Fruit fly (Drosophila melanogaster) whole organism, embryonic: ENCODE data around the gene CG14696.
A peak's percentile ranks its signal among the peaks of the same experiment; 100 is the strongest.

ENCODE experiments used
- Aef1 ChIP-seq: fragments of 200-800 bp; sonication (Bioruptor generic); IDR thresholded peaks from 3 replicates; pipeline ENCODE4 v1.3.6; 2022; ENCODE audit warnings: missing biosample characterization, missing genetic modification characterization
- Bteb2 ChIP-seq: fragments of 200-800 bp; sonication (Bioruptor generic); optimal IDR thresholded peaks from 2 replicates; lab custom pipeline; 2016; ENCODE audit warnings: missing biosample characterization, missing genetic modification characterization
- CG10209 ChIP-seq: fragments of 200-800 bp; sonication (Bioruptor generic); optimal IDR thresholded peaks from 3 replicates; lab custom pipeline; 2017; ENCODE audit warnings: missing biosample characterization, mild to moderate bottlenecking, missing genetic modification characterization, missing genetic modification reagents
- CG1024 ChIP-seq: fragments of 200-800 bp; sonication (Bioruptor generic); IDR thresholded peaks from 2 replicates; pipeline ENCODE4 v1.3.6; 2022; ENCODE audit warnings: missing biosample characterization, missing genetic modification characterization
- CG10462 ChIP-seq: fragments of 200-800 bp; sonication (Bioruptor generic); optimal IDR thresholded peaks from 2 replicates; lab custom pipeline; 2016; ENCODE audit warnings: missing biosample characterization, missing genetic modification characterization
- CG10565 ChIP-seq: fragments of 200-800 bp; sonication (Bioruptor generic); optimal IDR thresholded peaks from 3 replicates; lab custom pipeline; 2016; ENCODE audit warnings: missing biosample characterization, mild to moderate bottlenecking, missing genetic modification characterization
- CG13287 ChIP-seq: fragments of 200-800 bp; sonication (Bioruptor generic); IDR thresholded peaks from 2 replicates; pipeline ENCODE4 v1.3.6; 2022; ENCODE audit warnings: missing biosample characterization, missing genetic modification characterization; ENCODE audit not compliant: partially characterized antibody
- CG14050 ChIP-seq: fragments of 200-800 bp; sonication (Bioruptor generic); IDR thresholded peaks from 3 replicates; pipeline ENCODE4 v1.3.6; 2022; ENCODE audit warnings: missing biosample characterization, missing genetic modification characterization
- CG14667 ChIP-seq: fragments of 200-800 bp; sonication (Bioruptor generic); IDR thresholded peaks from 2 replicates; pipeline ENCODE4 v1.3.6; 2022; ENCODE audit warnings: missing biosample characterization, missing genetic modification characterization
- CG15011 ChIP-seq: fragments of 200-800 bp; sonication (Bioruptor generic); optimal IDR thresholded peaks from 3 replicates; lab custom pipeline; 2018; ENCODE audit warnings: missing biosample characterization, mild to moderate bottlenecking, missing genetic modification characterization
- CG1603 ChIP-seq: fragments of 200-800 bp; sonication (Bioruptor generic); optimal IDR thresholded peaks from 2 replicates; lab custom pipeline; 2019; ENCODE audit warnings: missing biosample characterization, mild to moderate bottlenecking, missing genetic modification characterization, moderate library complexity
- CG16779 ChIP-seq: fragments of 200-800 bp; sonication (Bioruptor generic); IDR thresholded peaks from 2 replicates; pipeline ENCODE4 v1.3.6; 2022; ENCODE audit warnings: missing biosample characterization, missing genetic modification characterization
- CG17186 ChIP-seq: fragments of 200-800 bp; sonication (Bioruptor generic); optimal IDR thresholded peaks from 3 replicates; lab custom pipeline; 2017; ENCODE audit warnings: missing biosample characterization, missing genetic modification reagents, missing genetic modification characterization
- CG17568 ChIP-seq: fragments of 200-800 bp; sonication (Bioruptor generic); optimal IDR thresholded peaks from 2 replicates; lab custom pipeline; 2018; ENCODE audit warnings: missing biosample characterization, mild to moderate bottlenecking, missing genetic modification characterization, moderate library complexity
- CG17829 ChIP-seq: fragments of 200-800 bp; optimal IDR thresholded peaks from 2 replicates; lab custom pipeline; 2019; ENCODE audit warnings: missing biosample characterization, mild to moderate bottlenecking, missing genetic modification characterization, moderate library complexity
- CG2116 ChIP-seq: fragments of 200-800 bp; sonication (Bioruptor generic); optimal IDR thresholded peaks from 3 replicates; lab custom pipeline; 2018; ENCODE audit warnings: missing biosample characterization, mild to moderate bottlenecking, missing genetic modification characterization
- CG31441 ChIP-seq: fragments of 200-800 bp; sonication (Bioruptor generic); IDR thresholded peaks from 2 replicates; pipeline ENCODE4 v1.3.6; 2022; ENCODE audit warnings: missing biosample characterization, missing genetic modification characterization
- CG3281 ChIP-seq: fragments of 200-800 bp; sonication (Bioruptor generic); optimal IDR thresholded peaks from 3 replicates; lab custom pipeline; 2017; ENCODE audit warnings: missing biosample characterization, mild to moderate bottlenecking, missing genetic modification characterization
- CG33557 ChIP-seq: fragments of 200-800 bp; sonication (Bioruptor generic); optimal IDR thresholded peaks from 2 replicates; lab custom pipeline; 2019; ENCODE audit warnings: missing biosample characterization, mild to moderate bottlenecking, missing genetic modification characterization, moderate library complexity
- CG34224 ChIP-seq: fragments of 200-800 bp; sonication (Bioruptor generic); IDR thresholded peaks from 3 replicates; pipeline ENCODE4 v1.3.6; 2022; ENCODE audit warnings: missing biosample characterization, missing genetic modification characterization; ENCODE audit not compliant: partially characterized antibody
- CG34422 ChIP-seq: fragments of 200-800 bp; sonication (Bioruptor generic); IDR thresholded peaks from 3 replicates; pipeline ENCODE4 v1.3.6; 2022; ENCODE audit warnings: missing biosample characterization, missing genetic modification characterization
- CG4360 ChIP-seq: fragments of 200-800 bp; sonication (Bioruptor generic); IDR thresholded peaks from 2 replicates; pipeline ENCODE4 v1.3.6; 2022; ENCODE audit warnings: missing biosample characterization, missing genetic modification characterization
- CG6272 ChIP-seq: fragments of 200-800 bp; sonication (Bioruptor generic); IDR thresholded peaks from 2 replicates; pipeline ENCODE4 v1.3.6; 2022; ENCODE audit warnings: missing biosample characterization, missing genetic modification characterization
- Camta ChIP-seq: fragments of 200-800 bp; sonication (Bioruptor generic); optimal IDR thresholded peaks from 2 replicates; lab custom pipeline; 2016; ENCODE audit warnings: missing biosample characterization, missing genetic modification characterization
- D ChIP-seq, 2 experiments: fragments of 200-800 bp in 1 of 2; fragments of >200 bp in 1 of 2; sonication (Bioruptor generic) in 1 of 2; optimal IDR thresholded peaks; 2 replicates in 1 of 2; 3 replicates in 1 of 2; lab custom pipeline; 2017; ENCODE audit warnings: mild to moderate bottlenecking in 1 of 2, missing biosample characterization in 1 of 2, missing genetic modification characterization in 1 of 2, missing genetic modification reagents in 1 of 2
- Drgx ChIP-seq: fragments of 200-800 bp; sonication (Bioruptor generic); IDR thresholded peaks from 2 replicates; pipeline ENCODE4 v1.3.6; 2022; ENCODE audit warnings: missing biosample characterization, missing genetic modification characterization
- HLH4C ChIP-seq: fragments of 200-800 bp; sonication (Bioruptor generic); IDR thresholded peaks from 3 replicates; pipeline ENCODE4 v1.3.6; 2022; ENCODE audit warnings: missing biosample characterization, missing genetic modification characterization; ENCODE audit not compliant: partially characterized antibody
- Meics ChIP-seq: fragments of 200-800 bp; sonication (Bioruptor generic); optimal IDR thresholded peaks from 2 replicates; lab custom pipeline; 2017; ENCODE audit warnings: missing biosample characterization, mild to moderate bottlenecking, missing genetic modification characterization
- Opbp ChIP-seq: fragments of 200-800 bp; sonication (Bioruptor generic); IDR thresholded peaks from 3 replicates; pipeline ENCODE4 v1.3.6; 2022; ENCODE audit warnings: missing biosample characterization, missing genetic modification characterization; ENCODE audit not compliant: partially characterized antibody
- Rfx ChIP-seq: fragments of 200-800 bp; sonication (Bioruptor generic); IDR thresholded peaks from 2 replicates; pipeline ENCODE4 v1.3.6; 2022; ENCODE audit warnings: missing biosample characterization, missing genetic modification characterization
- Rx ChIP-seq: fragments of 200-800 bp; sonication (Bioruptor generic); IDR thresholded peaks from 2 replicates; pipeline ENCODE4 v1.3.6; 2022; ENCODE audit warnings: missing biosample characterization, missing genetic modification characterization
- Xrp1 ChIP-seq: fragments of 200-800 bp; sonication (Bioruptor generic); IDR thresholded peaks from 2 replicates; pipeline ENCODE4 v1.3.6; 2022; ENCODE audit warnings: missing biosample characterization, missing genetic modification characterization
- aop ChIP-seq: fragments of 200-800 bp; sonication (Bioruptor generic); IDR thresholded peaks from 2 replicates; pipeline ENCODE4 v1.3.6; 2022; ENCODE audit warnings: missing biosample characterization, missing genetic modification characterization
- ap ChIP-seq: fragments of 200-800 bp; sonication (Bioruptor generic); IDR thresholded peaks from 2 replicates; pipeline ENCODE4 v1.3.6; 2022; ENCODE audit warnings: missing biosample characterization, missing genetic modification characterization
- caup ChIP-seq: fragments of 200-800 bp; sonication (Bioruptor generic); optimal IDR thresholded peaks from 3 replicates; lab custom pipeline; 2017; ENCODE audit warnings: missing biosample characterization, mild to moderate bottlenecking, missing genetic modification characterization, moderate library complexity; ENCODE audit not compliant: severe bottlenecking
- dmrt99B ChIP-seq: fragments of 200-800 bp; sonication (Bioruptor generic); optimal IDR thresholded peaks from 2 replicates; lab custom pipeline; 2018; ENCODE audit warnings: missing biosample characterization, mild to moderate bottlenecking, missing genetic modification characterization, moderate library complexity
- dpn ChIP-seq, 2 experiments: fragments of 200-800 bp; sonication (Bioruptor generic); optimal IDR thresholded peaks; 3 replicates each; lab custom pipeline; 2016; ENCODE audit warnings: missing biosample characterization in 2 of 2, missing genetic modification characterization in 2 of 2
- dysf ChIP-seq: fragments of 200-800 bp; sonication (Bioruptor generic); IDR thresholded peaks from 3 replicates; pipeline ENCODE4 v1.3.6; 2022; ENCODE audit warnings: missing biosample characterization, missing genetic modification characterization
- fru ChIP-seq: fragments of >200 bp; optimal IDR thresholded peaks from 2 replicates; lab custom pipeline; 2017
- ftz-f1 ChIP-seq: fragments of 200-800 bp; sonication (Bioruptor generic); optimal IDR thresholded peaks from 2 replicates; lab custom pipeline; 2016; ENCODE audit warnings: missing biosample characterization, missing genetic modification characterization
- hkb ChIP-seq, 2 experiments: fragments of 200-800 bp in 1 of 2; fragments of >200 bp in 1 of 2; sonication (Bioruptor generic) in 1 of 2; IDR thresholded peaks in 1 of 2; optimal IDR thresholded peaks in 1 of 2; 2 replicates each; pipeline versions ENCODE4 v1.3.6 to Lab custom; 2017 to 2022; ENCODE audit warnings: missing biosample characterization in 1 of 2, missing genetic modification characterization in 1 of 2
- ken ChIP-seq: fragments of 200-800 bp; sonication (Bioruptor generic); IDR thresholded peaks from 3 replicates; pipeline ENCODE4 v1.3.6; 2022; ENCODE audit warnings: missing biosample characterization, missing genetic modification characterization
- otp ChIP-seq: fragments of 200-800 bp; sonication (Bioruptor generic); IDR thresholded peaks from 3 replicates; pipeline ENCODE4, ENCODE4 v1.3.6; 2022; ENCODE audit warnings: missing biosample characterization, missing genetic modification characterization
- phol ChIP-seq: fragments of 200-800 bp; sonication (Bioruptor generic); optimal IDR thresholded peaks from 3 replicates; lab custom pipeline; 2018; ENCODE audit warnings: missing biosample characterization, mild to moderate bottlenecking, missing genetic modification characterization, moderate library complexity
- trem ChIP-seq: fragments of 200-800 bp; optimal IDR thresholded peaks from 3 replicates; lab custom pipeline; 2019; ENCODE audit warnings: missing biosample characterization, mild to moderate bottlenecking, missing genetic modification characterization, moderate library complexity
- zfh1 ChIP-seq: fragments of 200-800 bp; sonication (Bioruptor generic); IDR thresholded peaks from 3 replicates; pipeline ENCODE4 v1.3.6; 2022; ENCODE audit warnings: missing biosample characterization, missing genetic modification characterization

CG14696 gene

dm6 chr3R:10862773-10863445 is 21.9 kb downstream of the CG14696 start, which contains the start of gene CG6574 (continued):
- TF ChIP-seq CG34422 (GFP tag; lab: Robert Waterston, UW) (peak; percentile 20; the same call in 1 of the 3 replicates), phol (tag; lab: Kevin White, UChicago) (peak; percentile 33), dpn (GFP tag; optimal IDR thresholded peaks at IDR 0.05; lab: Kevin White, UChicago) (no peak), hkb (optimal IDR thresholded peaks at IDR 0.05; lab: Kevin White, UChicago) (no peak), hkb (GFP tag; IDR thresholded peaks at IDR 0.05; lab: Robert Waterston, UW) (peak; percentile 39), CG17829 (tag; lab: Kevin White, UChicago) (peak; percentile 3), CG14050 (GFP tag; lab: Robert Waterston, UW) (peak; percentile 38; the same call in 1 of the 3 replicates), CG10565 (GFP tag; lab: Kevin White, UChicago) (no peak), CG3281 (GFP tag; lab: Kevin White, UChicago) (peak; percentile 12), Xrp1 (GFP tag; lab: Robert Waterston, UW) (peak; percentile 22; the same call in 1 of the 2 replicates), fru (lab: Kevin White, UChicago) (no peak)

- TF ChIP-seq ken: no peak
- TF ChIP-seq CG17186 (GFP tag; lab: Kevin White, UChicago): no peak
- no peak for TF ChIP-seq ap (GFP tag; lab: Robert Waterston, UW)
- TF ChIP-seq Meics (GFP tag; lab: Kevin White, UChicago): no peak
- no peak for TF ChIP-seq aop (GFP tag; lab: Robert Waterston, UW)
- no peak for TF ChIP-seq Rx (GFP tag; lab: Robert Waterston, UW)
- TF ChIP-seq CG14667 (GFP tag; lab: Robert Waterston, UW): no peak
- TF ChIP-seq HLH4C (GFP tag; lab: Robert Waterston, UW): no peak
- TF ChIP-seq CG16779 (GFP tag; lab: Robert Waterston, UW): no peak
- no peak for TF ChIP-seq ftz-f1 (GFP tag; lab: Kevin White, UChicago)
- TF ChIP-seq CG10209 (GFP tag; lab: Kevin White, UChicago): no peak
- no peak for TF ChIP-seq Opbp
- TF ChIP-seq CG2116 (GFP tag; lab: Kevin White, UChicago): no peak
- TF ChIP-seq CG15011 (GFP tag; lab: Kevin White, UChicago): no peak
- TF ChIP-seq CG13287 (GFP tag; lab: Robert Waterston, UW): no peak
- TF ChIP-seq otp: no peak
- no peak for TF ChIP-seq CG10462 (GFP tag; lab: Kevin White, UChicago)
Observed at dm6 chr3R:10859713-10860112, 25.1 kb downstream of the CG14696 start, which contains the start of gene CG14694. Gene CG14694, minus strand, starts transcription at chr3R:10859813.

- peak; percentile 74 for TF ChIP-seq phol (tag; lab: Kevin White, UChicago)
- no peak for TF ChIP-seq Drgx
- no peak for TF ChIP-seq CG17568 (GFP tag; lab: Kevin White, UChicago)
- no peak for TF ChIP-seq Bteb2
- TF ChIP-seq CG1024 (GFP tag; lab: Robert Waterston, UW): no peak
- TF ChIP-seq Rfx (GFP tag; lab: Robert Waterston, UW): no peak
- TF ChIP-seq caup: no peak
- TF ChIP-seq CG1603 (tag; lab: Kevin White, UChicago): no peak
- no peak for TF ChIP-seq dmrt99B
- no peak for TF ChIP-seq CG4360 (GFP tag; lab: Robert Waterston, UW)
- TF ChIP-seq CG17829 (tag; lab: Kevin White, UChicago): no peak
- no peak for TF ChIP-seq zfh1 (GFP tag; lab: Robert Waterston, UW)
- TF ChIP-seq HLH4C (GFP tag; lab: Robert Waterston, UW): no peak
- TF ChIP-seq Camta (GFP tag; lab: Kevin White, UChicago): no peak
- peak; percentile 13 for TF ChIP-seq D (optimal IDR thresholded peaks at IDR 0.05; lab: Kevin White, UChicago)
- TF ChIP-seq D (GFP tag; optimal IDR thresholded peaks at IDR 0.05; lab: Kevin White, UChicago): no peak
- TF ChIP-seq Aef1 (GFP tag; lab: Robert Waterston, UW): no peak
- TF ChIP-seq trem (tag; lab: Kevin White, UChicago): peak; percentile 48
- TF ChIP-seq dysf: no peak
- TF ChIP-seq CG34224 (GFP tag; lab: Robert Waterston, UW): no peak
- no peak for TF ChIP-seq CG13287 (GFP tag; lab: Robert Waterston, UW)
- TF ChIP-seq CG31441: no peak
- no peak for TF ChIP-seq CG33557
- TF ChIP-seq CG6272 (GFP tag; lab: Robert Waterston, UW): no peak
Observed at dm6 chr3R:10856618-10857017, 28.2 kb downstream of the CG14696 start, which contains the start of gene CG4570. Gene CG4570, plus strand, starts transcription at chr3R:10856807.
